Fruit fly (Drosophila melanogaster) whole organism, adult: ENCODE data around the gene eIF2gamma.

Experiments
- CG11617 ChIP-seq: fragments of 200-800 bp; sonication (Bioruptor generic); optimal IDR thresholded peaks from 2 replicates; lab custom pipeline; 2017; ENCODE audit warnings: mild to moderate bottlenecking, missing biosample characterization, missing genetic modification reagents, missing genetic modification characterization
- CG12768 ChIP-seq: fragments of 200-800 bp; sonication (Bioruptor generic); optimal IDR thresholded peaks from 2 replicates; lab custom pipeline; 2017; ENCODE audit warnings: missing biosample characterization, missing genetic modification characterization, mild to moderate bottlenecking, moderate library complexity, missing genetic modification reagents
- CG14711 ChIP-seq: fragments of 200-800 bp; sonication (Bioruptor generic); optimal IDR thresholded peaks from 2 replicates; lab custom pipeline; 2018; ENCODE audit warnings: missing biosample characterization, mild to moderate bottlenecking, missing genetic modification characterization, moderate library complexity
- CG1620 ChIP-seq: fragments of 200-800 bp; sonication (Bioruptor generic); optimal IDR thresholded peaks from 2 replicates; lab custom pipeline; 2016; ENCODE audit warnings: missing biosample characterization, missing genetic modification characterization
- CG33017 ChIP-seq: fragments of 200-800 bp; sonication (Bioruptor generic); optimal IDR thresholded peaks from 2 replicates; lab custom pipeline; 2018; ENCODE audit warnings: missing biosample characterization, mild to moderate bottlenecking, missing genetic modification characterization, moderate library complexity
- CG5204 ChIP-seq: fragments of 200-800 bp; sonication (Bioruptor generic); optimal IDR thresholded peaks from 2 replicates; lab custom pipeline; 2016; ENCODE audit warnings: missing biosample characterization, missing genetic modification characterization
- CG7045 ChIP-seq: fragments of 200-800 bp; sonication (Bioruptor generic); optimal IDR thresholded peaks from 2 replicates; lab custom pipeline; 2017; ENCODE audit warnings: missing biosample characterization, mild to moderate bottlenecking, missing genetic modification characterization
- CG7101 ChIP-seq: fragments of 200-800 bp; sonication (Bioruptor generic); optimal IDR thresholded peaks from 2 replicates; lab custom pipeline; 2018; ENCODE audit warnings: missing biosample characterization, mild to moderate bottlenecking, missing genetic modification characterization, moderate library complexity
- Clk ChIP-seq: fragments of 200-800 bp; sonication (Bioruptor generic); optimal IDR thresholded peaks from 2 replicates; lab custom pipeline; 2017; ENCODE audit warnings: missing biosample characterization, missing genetic modification characterization
- Crg-1 ChIP-seq: fragments of 200-800 bp; sonication (Bioruptor generic); optimal IDR thresholded peaks from 2 replicates; lab custom pipeline; 2016; ENCODE audit warnings: missing biosample characterization, missing genetic modification characterization
- Hr96 ChIP-seq: fragments of 200-800 bp; sonication (Bioruptor generic); optimal IDR thresholded peaks from 2 replicates; lab custom pipeline; 2016; ENCODE audit warnings: missing biosample characterization, missing genetic modification characterization
- Mnt ChIP-seq: fragments of 200-800 bp; sonication (Bioruptor generic); optimal IDR thresholded peaks from 2 replicates; lab custom pipeline; 2016; ENCODE audit warnings: missing biosample characterization, mild to moderate bottlenecking, missing genetic modification characterization
- bab1 ChIP-seq: fragments of 200-800 bp; sonication (Bioruptor generic); optimal IDR thresholded peaks from 3 replicates; lab custom pipeline; 2019; ENCODE audit warnings: missing biosample characterization, mild to moderate bottlenecking, missing genetic modification characterization, moderate library complexity
- cic ChIP-seq: fragments of 200-800 bp; sonication (Bioruptor generic); optimal IDR thresholded peaks from 2 replicates; lab custom pipeline; 2017; ENCODE audit warnings: missing biosample characterization, mild to moderate bottlenecking, missing genetic modification characterization, moderate library complexity
- cnc ChIP-seq, 2 experiments: fragments of >200 bp; optimal IDR thresholded peaks; 2 replicates each; lab custom pipeline; 2017
- kay ChIP-seq: fragments of 200-800 bp; sonication (Bioruptor generic); peaks from one replicate; lab custom pipeline; 2016; ENCODE audit warnings: missing biosample characterization, missing genetic modification characterization, borderline replicate concordance
- ovo ChIP-seq: fragments of 200-800 bp; sonication (Bioruptor generic); optimal IDR thresholded peaks from 2 replicates; lab custom pipeline; 2016; ENCODE audit warnings: missing biosample characterization, missing genetic modification characterization
- pad ChIP-seq: fragments of 200-800 bp; sonication (Bioruptor generic); optimal IDR thresholded peaks from 3 replicates; lab custom pipeline; 2017; ENCODE audit warnings: missing biosample characterization, missing genetic modification characterization, mild to moderate bottlenecking, moderate library complexity, missing genetic modification reagents
- tj ChIP-seq: fragments of 200-800 bp; sonication (Bioruptor generic); optimal IDR thresholded peaks from 3 replicates; lab custom pipeline; 2017; ENCODE audit warnings: missing biosample characterization, mild to moderate bottlenecking, missing genetic modification characterization, moderate library complexity
- toe ChIP-seq: fragments of 200-800 bp; sonication (Bioruptor generic); optimal IDR thresholded peaks from 2 replicates; lab custom pipeline; 2016; ENCODE audit warnings: missing biosample characterization, missing genetic modification characterization

eIF2gamma gene

DNA sequence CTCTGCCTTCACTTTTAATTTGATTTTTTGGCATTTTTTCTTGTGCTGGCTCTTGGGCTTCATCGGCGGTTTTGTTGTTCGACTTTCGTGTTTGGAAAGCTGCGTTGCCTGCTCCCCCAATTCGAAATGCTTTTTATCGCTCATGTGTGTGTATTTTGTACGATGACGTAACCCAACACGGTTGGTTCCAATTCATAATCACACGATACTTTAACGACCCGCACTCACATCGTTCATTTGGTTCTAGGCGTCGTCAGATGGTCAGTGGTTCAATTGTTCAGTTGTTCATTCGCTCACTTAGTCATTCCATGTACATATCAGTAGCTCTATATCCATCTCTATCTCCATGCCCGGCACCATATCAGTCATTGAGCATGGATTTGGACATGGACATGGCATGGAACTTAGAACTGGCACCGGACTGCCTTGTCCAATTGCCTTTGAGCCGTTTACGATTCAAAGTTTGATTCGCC, 30.7 kb upstream of the eIF2gamma start:
- TF ChIP-seq pad (GFP tag; lab: Kevin White, UChicago) (no peak), CG7101 (no peak), toe (no peak), CG33017 (tag; lab: Kevin White, UChicago) (no peak), bab1 (no peak)

DNA sequence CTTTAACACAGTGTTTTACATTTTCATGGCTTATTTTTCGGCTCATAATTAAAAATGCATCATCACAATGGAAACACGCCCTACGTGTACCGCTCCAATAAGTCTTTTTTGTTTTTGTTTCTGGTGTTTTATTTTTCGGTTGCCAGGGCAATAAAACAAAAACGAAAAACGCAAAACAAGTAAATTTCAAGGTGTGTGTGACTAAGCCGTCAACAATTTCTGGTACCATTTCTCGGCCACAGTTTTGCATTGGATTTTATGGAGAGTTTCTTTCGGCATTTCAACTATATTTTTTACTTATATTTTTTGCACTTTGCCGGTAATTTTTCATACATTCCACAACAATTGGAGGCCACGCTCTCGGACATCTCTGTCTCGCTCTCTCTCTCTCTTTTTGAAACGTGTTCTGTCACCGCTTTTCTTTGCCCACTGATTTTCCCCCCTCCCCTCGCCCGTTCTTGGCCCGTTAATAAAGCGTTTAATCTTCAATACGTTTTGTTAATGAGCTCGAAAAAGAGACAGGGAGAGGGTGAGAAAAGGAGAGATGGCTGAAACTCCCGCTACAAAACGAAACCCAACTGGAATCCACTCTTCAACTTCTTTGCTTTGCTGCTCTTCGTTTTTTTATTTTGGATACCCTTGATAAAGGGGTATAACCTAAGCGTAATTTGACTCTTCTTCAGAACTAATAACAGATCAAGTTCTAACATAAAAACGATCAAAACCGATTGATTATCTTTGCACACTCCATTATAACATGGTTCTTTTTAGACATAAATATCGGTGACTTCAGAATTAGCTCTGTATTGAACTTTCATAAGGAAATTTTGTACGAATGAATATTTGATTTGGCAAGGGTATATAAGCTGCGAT, 30.0 kb upstream of the eIF2gamma start:
- TF ChIP-seq CG7045 (GFP tag; lab: Kevin White, UChicago) (no peak), CG7101 (no peak), CG5204 (GFP tag; lab: Kevin White, UChicago) (no peak), bab1 (peak; percentile 26), toe (no peak), CG11617 (GFP tag; lab: Kevin White, UChicago) (peak; percentile 1), cnc (optimal IDR thresholded peaks at IDR 0.05; lab: Kevin White, UChicago) (no peak), Mnt (GFP tag; lab: Kevin White, UChicago) (no peak), Crg-1 (no peak), CG14711 (tag; lab: Kevin White, UChicago) (no peak), pad (GFP tag; lab: Kevin White, UChicago) (peak; percentile 80), CG33017 (tag; lab: Kevin White, UChicago) (no peak), CG1620 (peak; percentile 22), tj (GFP tag; lab: Kevin White, UChicago) (peak; percentile 71), cic (GFP tag; lab: Kevin White, UChicago) (no peak)

DNA sequence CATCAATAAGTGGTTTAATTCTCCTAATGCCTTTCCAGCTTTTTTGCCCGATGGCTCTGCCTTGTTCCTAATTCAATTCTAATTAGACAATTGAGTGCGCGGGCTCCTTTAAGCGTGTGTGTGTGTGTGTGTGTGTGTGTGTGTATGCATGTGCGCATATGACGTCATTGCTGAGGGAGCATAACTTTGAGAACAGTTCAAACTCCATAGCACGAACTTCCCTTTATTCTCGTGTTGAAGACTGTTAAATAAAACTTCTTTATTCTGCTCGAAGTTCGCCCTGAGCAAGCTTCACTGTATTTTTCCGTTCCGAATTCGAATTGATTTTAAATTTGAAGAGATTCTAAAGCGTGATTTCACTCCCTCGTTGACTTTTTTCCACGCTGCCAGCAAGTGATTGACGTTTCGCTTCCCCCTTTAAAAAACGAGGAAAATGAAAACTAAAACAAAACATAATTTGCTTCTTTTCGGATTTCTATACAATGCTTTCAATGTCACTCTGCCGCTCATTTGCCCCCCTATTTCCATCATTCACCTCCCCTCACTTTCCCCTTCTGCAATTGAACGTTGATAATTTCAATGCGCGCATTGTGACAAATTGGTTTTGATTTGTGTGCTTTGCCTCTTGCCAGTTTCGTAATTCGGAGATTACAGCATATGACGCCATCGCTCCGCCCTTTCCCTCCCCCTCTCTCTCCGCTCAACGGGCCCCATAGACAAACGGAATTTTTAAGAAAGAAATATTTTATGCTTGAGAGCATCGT, 29.2 kb upstream of the eIF2gamma start:
- TF ChIP-seq toe (no peak), Mnt (GFP tag; lab: Kevin White, UChicago) (no peak), CG14711 (tag; lab: Kevin White, UChicago) (no peak), cic (GFP tag; lab: Kevin White, UChicago) (no peak), Hr96 (GFP tag; lab: Kevin White, UChicago) (no peak), cnc (optimal IDR thresholded peaks at IDR 0.05; lab: Kevin White, UChicago) (no peak), CG33017 (tag; lab: Kevin White, UChicago) (no peak), CG5204 (GFP tag; lab: Kevin White, UChicago) (no peak), ovo (GFP tag; lab: Kevin White, UChicago) (no peak), CG1620 (no peak), CG12768 (GFP tag; lab: Kevin White, UChicago) (no peak), Crg-1 (no peak), CG7045 (GFP tag; lab: Kevin White, UChicago) (no peak), pad (GFP tag; lab: Kevin White, UChicago) (peak; percentile 81), CG7101 (no peak), tj (GFP tag; lab: Kevin White, UChicago) (no peak), kay (GFP tag; lab: Kevin White, UChicago) (peak; percentile 35), CG11617 (GFP tag; lab: Kevin White, UChicago) (no peak), Clk (GFP tag; lab: Kevin White, UChicago) (peak; percentile 5), bab1 (no peak)

DNA sequence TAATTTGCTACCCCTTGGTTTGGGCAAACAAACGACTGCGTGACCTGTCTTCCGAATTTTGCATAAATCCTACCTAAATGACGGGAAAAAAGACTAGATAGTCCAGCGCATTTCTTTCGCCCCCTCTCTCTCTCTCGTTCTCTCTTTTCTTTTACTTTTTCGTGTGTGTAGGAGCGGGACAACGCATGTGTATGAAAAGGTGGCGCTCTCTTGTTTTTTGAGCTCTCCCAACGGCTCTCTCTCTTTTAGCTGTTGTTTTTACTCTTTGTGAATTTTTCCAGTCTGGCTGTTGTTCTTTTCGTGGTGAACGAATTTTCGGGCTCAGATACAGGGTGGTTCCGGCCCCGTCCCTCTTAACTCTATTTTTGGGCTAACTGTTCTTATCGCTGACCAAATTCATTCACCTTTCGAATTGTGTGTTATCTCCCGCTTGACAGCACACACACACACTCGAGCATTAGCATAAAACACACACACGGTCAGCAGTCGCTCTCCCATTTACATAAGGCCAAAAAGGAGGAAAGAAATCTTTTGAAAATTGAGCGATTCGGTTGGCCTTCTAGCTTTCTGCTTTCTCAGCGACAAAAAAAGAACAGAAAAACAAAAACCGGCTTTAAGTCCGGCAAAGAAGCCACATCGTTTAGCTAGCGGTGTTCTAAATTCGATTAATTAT, 28.4 kb upstream of the eIF2gamma start:
- TF ChIP-seq Mnt (GFP tag; lab: Kevin White, UChicago) (no peak), pad (GFP tag; lab: Kevin White, UChicago) (peak; percentile 15), CG14711 (tag; lab: Kevin White, UChicago) (no peak), cic (GFP tag; lab: Kevin White, UChicago) (no peak), CG12768 (GFP tag; lab: Kevin White, UChicago) (no peak), bab1 (peak; percentile 7), Crg-1 (peak; percentile 15)

DNA sequence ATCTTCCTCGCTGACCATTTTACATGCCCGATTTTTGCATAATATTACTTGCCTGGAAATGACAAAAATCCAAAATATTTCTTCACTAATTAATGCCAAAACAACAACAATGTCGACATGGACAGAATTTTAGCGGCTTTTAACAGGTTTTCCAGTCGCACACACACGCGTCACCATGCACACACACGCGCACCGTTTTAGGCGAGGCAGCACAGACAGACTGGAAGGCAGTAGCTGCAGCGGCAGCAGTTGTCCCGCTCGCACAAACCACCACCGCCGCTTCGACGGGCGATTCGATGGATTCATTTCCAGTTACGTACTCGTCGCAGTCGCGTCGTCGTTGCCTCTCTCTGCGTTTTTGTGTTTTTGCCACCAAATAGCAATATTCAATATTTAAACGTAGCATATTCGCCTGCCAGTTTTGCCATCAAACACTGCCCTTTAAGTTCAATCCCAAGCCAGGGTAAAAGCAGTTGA, 27.4 kb upstream of the eIF2gamma start, which contains the start of gene CG45218:
Gene CG45218 (minus strand): TSS at position 158 of the 477 bp plus-strand sequence.
- TF ChIP-seq tj (GFP tag; lab: Kevin White, UChicago) (peak; percentile 78), bab1 (no peak), Crg-1 (no peak), CG14711 (tag; lab: Kevin White, UChicago) (no peak), ovo (GFP tag; lab: Kevin White, UChicago) (peak; percentile 26), CG1620 (peak; percentile 34), toe (no peak), Mnt (GFP tag; lab: Kevin White, UChicago) (peak; percentile 41), Clk (GFP tag; lab: Kevin White, UChicago) (no peak), CG12768 (GFP tag; lab: Kevin White, UChicago) (peak; percentile 20), CG5204 (GFP tag; lab: Kevin White, UChicago) (no peak), cic (GFP tag; lab: Kevin White, UChicago) (peak; percentile 53), pad (GFP tag; lab: Kevin White, UChicago) (peak; percentile 85), CG7045 (GFP tag; lab: Kevin White, UChicago) (no peak), CG33017 (tag; lab: Kevin White, UChicago) (peak; percentile 15), cnc (optimal IDR thresholded peaks at IDR 0.05; lab: Kevin White, UChicago) (no peak), CG7101 (peak; percentile 2), CG11617 (GFP tag; lab: Kevin White, UChicago) (no peak), kay (GFP tag; lab: Kevin White, UChicago) (peak; percentile 95), Hr96 (GFP tag; lab: Kevin White, UChicago) (no peak)
